Worm (Caenorhabditis elegans) whole organism, L2 larva: ENCODE data around the gene Y75B8A.31.

ENCODE experiments used
- alr-1 ChIP-seq: fragments of 150-350 bp; optimal IDR thresholded peaks from 2 replicates; lab custom pipeline; 2014; ENCODE audit warnings: missing biosample characterization, missing genetic modification characterization
- ceh-82 ChIP-seq: fragments of 150-350 bp; optimal IDR thresholded peaks from 2 replicates; lab custom pipeline; 2014; ENCODE audit warnings: missing biosample characterization, missing genetic modification characterization
- lin-39 ChIP-seq: fragments of 150-350 bp; optimal IDR thresholded peaks from 2 replicates; lab custom pipeline; 2014; ENCODE audit warnings: missing biosample characterization, missing genetic modification reagents, missing genetic modification characterization
- lsy-2 ChIP-seq, 2 experiments: fragments of 150-350 bp in 1 of 2; sonication (generic microtip) in 1 of 2; optimal IDR thresholded peaks; 2 replicates each; lab custom pipeline; 2014 to 2017; ENCODE audit warnings: missing biosample characterization in 2 of 2, missing genetic modification characterization in 2 of 2
- mab-5 ChIP-seq: fragments of 150-350 bp; optimal IDR thresholded peaks from 2 replicates; lab custom pipeline; 2014; ENCODE audit warnings: missing biosample characterization, missing genetic modification characterization
- mdl-1 ChIP-seq, 2 experiments: fragments of 150-350 bp in 1 of 2; sonication (generic microtip) in 1 of 2; optimal IDR thresholded peaks; 2 replicates each; lab custom pipeline; 2017; ENCODE audit warnings: missing biosample characterization in 2 of 2, missing genetic modification characterization in 2 of 2
- nhr-10 ChIP-seq: sonication (generic microtip); optimal IDR thresholded peaks from 2 replicates; lab custom pipeline; 2017; ENCODE audit warnings: missing biosample characterization, missing genetic modification characterization
- nhr-11 ChIP-seq: fragments of 150-350 bp; optimal IDR thresholded peaks from 2 replicates; lab custom pipeline; 2014; ENCODE audit warnings: missing biosample characterization, missing genetic modification characterization
- nhr-12 ChIP-seq: fragments of 150-350 bp; optimal IDR thresholded peaks from 2 replicates; lab custom pipeline; 2014; ENCODE audit warnings: missing biosample characterization, missing genetic modification characterization
- nhr-25 ChIP-seq: fragments of 150-350 bp; sonication (generic microtip); optimal IDR thresholded peaks from 3 replicates; lab custom pipeline; 2014; ENCODE audit warnings: missing biosample characterization, missing genetic modification characterization
- unc-55 ChIP-seq: fragments of 150-350 bp; sonication (generic microtip); optimal IDR thresholded peaks from 3 replicates; lab custom pipeline; 2014; ENCODE audit warnings: missing biosample characterization, missing genetic modification reagents, missing genetic modification characterization
- zag-1 ChIP-seq: fragments of 150-350 bp; optimal IDR thresholded peaks from 2 replicates; lab custom pipeline; 2014; ENCODE audit warnings: missing biosample characterization, missing genetic modification characterization
- ztf-1 ChIP-seq: fragments of 200-800 bp; sonication (Bioruptor generic); conservative IDR thresholded peaks from 2 replicates; pipeline ENCODE4 v1.3.6; 2022; ENCODE audit warnings: missing genetic modification characterization, missing compliant biosample characterization
- ztf-11 ChIP-seq: sonication (generic microtip); optimal IDR thresholded peaks from 2 replicates; lab custom pipeline; 2017; ENCODE audit warnings: missing biosample characterization, missing genetic modification characterization

DNA sequence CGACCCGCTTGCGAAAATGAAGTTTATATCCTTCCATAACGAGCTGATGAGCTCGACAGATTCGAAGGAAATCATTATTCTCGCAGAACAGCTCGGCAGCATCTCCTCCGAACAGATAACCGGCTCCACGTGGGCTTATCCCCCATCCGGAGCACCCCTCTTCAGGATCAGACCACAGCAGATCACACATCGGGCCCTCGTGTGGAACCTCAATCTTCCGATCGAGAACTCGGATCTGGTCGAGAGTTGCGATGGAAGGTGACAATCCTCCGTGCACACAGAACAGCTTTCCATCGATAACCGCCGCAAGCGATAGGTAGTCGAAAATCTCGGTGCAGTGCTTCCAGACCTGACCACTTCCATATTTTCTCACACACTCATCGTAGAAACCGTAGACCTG, 24.2 kb downstream of the Y75B8A.31 start:
- TF ChIP-seq mab-5 (tag; lab: Kevin White, UChicago) (no peak), lsy-2 (tag; optimal IDR thresholded peaks at IDR 0.05; lab: Kevin White, UChicago) (no peak), zag-1 (tag; lab: Kevin White, UChicago) (no peak), ztf-11 (no peak), nhr-11 (tag; lab: Kevin White, UChicago) (no peak), mdl-1 (tag; optimal IDR thresholded peaks at IDR 0.05; lab: Kevin White, UChicago) (no peak), lin-39 (tag; lab: Kevin White, UChicago) (no peak), ceh-82 (tag; lab: Kevin White, UChicago) (no peak), ztf-1 (no peak), unc-55 (GFP tag; lab: Kevin White, UChicago) (no peak), nhr-10 (tag; lab: Kevin White, UChicago) (no peak), nhr-12 (tag; lab: Kevin White, UChicago) (no peak), nhr-25 (tag; lab: Kevin White, UChicago) (no peak), alr-1 (tag; lab: Kevin White, UChicago) (no peak)
